Worm (Caenorhabditis elegans): ENCODE measurements around the gene F44B9.2.

Gene F44B9.2

ce11 chrIII:8009769-8010168 lies 12.5 kb upstream of the F44B9.2 start, which contains the start of gene cit-1.1:
Gene cit-1.1 (minus strand): TSS chrIII:8009821.
- TF ChIP-seq aly-2 (tag; optimal IDR thresholded peaks at IDR 0.05): no peak
- TF ChIP-seq skn-1 (tag; optimal IDR thresholded peaks at IDR 0.05): no peak
- peak; percentile 46 for TF ChIP-seq nfya-1 (tag; optimal IDR thresholded peaks at IDR 0.05; ENCODE audit: insufficient read depth)
- no peak for TF ChIP-seq R02D3.7 (tag; optimal IDR thresholded peaks at IDR 0.05)
- TF ChIP-seq lin-39 (tag; optimal IDR thresholded peaks at IDR 0.05): peak; percentile 59
- no peak for TF ChIP-seq fkh-2 (tag; optimal IDR thresholded peaks at IDR 0.05)
- no peak for TF ChIP-seq nhr-25 (tag; optimal IDR thresholded peaks at IDR 0.05)
- peak; percentile 19 for TF ChIP-seq elt-2 (tag; optimal IDR thresholded peaks at IDR 0.05)
- TF ChIP-seq hmg-11 (tag; optimal IDR thresholded peaks at IDR 0.05): peak; percentile 36
- TF ChIP-seq egl-5 (tag; optimal IDR thresholded peaks at IDR 0.05): peak; percentile 37
- TF ChIP-seq pha-4 (tag; optimal IDR thresholded peaks at IDR 0.05): peak; percentile 11
- no peak for TF ChIP-seq mdl-1 (tag; optimal IDR thresholded peaks at IDR 0.05)
- TF ChIP-seq ceh-16 (tag; optimal IDR thresholded peaks at IDR 0.05): no peak
- TF ChIP-seq lin-15B (tag; optimal IDR thresholded peaks at IDR 0.05): peak; percentile 60
- TF ChIP-seq ztf-4 (tag; optimal IDR thresholded peaks at IDR 0.05): no peak

- TF ChIP-seq egl-27 (tag; optimal IDR thresholded peaks at IDR 0.05) (no peak), nhr-11 (tag; optimal IDR thresholded peaks at IDR 0.05) (no peak), mdl-1 (tag; optimal IDR thresholded peaks at IDR 0.05) (no peak), elt-2 (tag; optimal IDR thresholded peaks at IDR 0.05) (no peak), tbx-2 (tag; optimal IDR thresholded peaks at IDR 0.05) (no peak), lin-15B (tag; optimal IDR thresholded peaks at IDR 0.05) (no peak), nhr-12 (tag; optimal IDR thresholded peaks at IDR 0.05) (no peak), nhr-77 (tag; optimal IDR thresholded peaks at IDR 0.05) (no peak), nhr-67 (tag; optimal IDR thresholded peaks at IDR 0.05) (no peak), sea-2 (GFP tag; optimal IDR thresholded peaks at IDR 0.05) (no peak), ZK546.5 (tag; optimal IDR thresholded peaks at IDR 0.05) (no peak)
Measured at ce11 chrIII:8010260-8010822, 11.9 kb upstream of the F44B9.2 start, which contains the start of gene cit-1.2. Gene cit-1.2 (plus strand): TSS chrIII:8010772.

- TF ChIP-seq ama-1 (optimal IDR thresholded peaks at IDR 0.05): no peak
- no peak for TF ChIP-seq nhr-11 (tag; optimal IDR thresholded peaks at IDR 0.05)
- no peak for TF ChIP-seq elt-2 (tag; optimal IDR thresholded peaks at IDR 0.05)
- TF ChIP-seq snpc-4 (tag; optimal IDR thresholded peaks at IDR 0.05): no peak
- no peak for TF ChIP-seq mdl-1 (tag; optimal IDR thresholded peaks at IDR 0.05)
- TF ChIP-seq ceh-16 (tag; optimal IDR thresholded peaks at IDR 0.05): no peak
- TF ChIP-seq nhr-77 (tag; optimal IDR thresholded peaks at IDR 0.05): no peak
- no peak for TF ChIP-seq fos-1 (tag; optimal IDR thresholded peaks at IDR 0.05)
- TF ChIP-seq pqm-1 (tag; optimal IDR thresholded peaks at IDR 0.05): no peak
- no peak for TF ChIP-seq daf-12 (tag; optimal IDR thresholded peaks at IDR 0.05)
- TF ChIP-seq nhr-67 (tag; optimal IDR thresholded peaks at IDR 0.05): no peak
- TF ChIP-seq fkh-2 (tag; optimal IDR thresholded peaks at IDR 0.05): no peak
Measured at ce11 chrIII:8013582-8013981, 8.7 kb upstream of the F44B9.2 start.

- TF ChIP-seq nfya-1 (tag; optimal IDR thresholded peaks at IDR 0.05; ENCODE audit: insufficient read depth) (no peak), mdl-1 (tag; optimal IDR thresholded peaks at IDR 0.05) (no peak), nhr-12 (tag; optimal IDR thresholded peaks at IDR 0.05) (no peak), ceh-28 (tag; optimal IDR thresholded peaks at IDR 0.05) (no peak), egl-27 (tag; optimal IDR thresholded peaks at IDR 0.05) (no peak)
Measured at ce11 chrIII:8016438-8016837, 5.8 kb upstream of the F44B9.2 start, which contains the start of gene F44B9.5. Gene F44B9.5 (minus strand): TSS chrIII:8016538.

ce11 chrIII:8017053-8017452 lies 5.2 kb upstream of the F44B9.2 start:
- TF ChIP-seq nhr-237 (tag; optimal IDR thresholded peaks at IDR 0.05) (no peak), ceh-16 (tag; optimal IDR thresholded peaks at IDR 0.05) (no peak), mml-1 (tag; optimal IDR thresholded peaks at IDR 0.05) (no peak), lsy-12 (tag; optimal IDR thresholded peaks at IDR 0.05) (no peak), elt-3 (tag; optimal IDR thresholded peaks at IDR 0.05) (no peak), nhr-76 (tag; optimal IDR thresholded peaks at IDR 0.05) (no peak), egl-27 (tag; optimal IDR thresholded peaks at IDR 0.05) (no peak), ceh-28 (tag; optimal IDR thresholded peaks at IDR 0.05) (no peak), lin-15B (tag; optimal IDR thresholded peaks at IDR 0.05) (no peak), pqm-1 (tag; optimal IDR thresholded peaks at IDR 0.05) (no peak)

All from whole organism, L3 larva.